Fruit fly (Drosophila melanogaster) whole organism, embryonic: Measurements from ENCODE around the gene Kap3.

ENCODE experiments used
- Asciz ChIP-seq: fragments of 200-800 bp; sonication (Bioruptor generic); optimal IDR thresholded peaks from 2 replicates; lab custom pipeline; 2017; ENCODE audit warnings: missing biosample characterization, mild to moderate bottlenecking, missing genetic modification characterization, missing genetic modification reagents
- Awh ChIP-seq: fragments of 200-800 bp; sonication (Bioruptor generic); IDR thresholded peaks from 2 replicates; pipeline ENCODE4, ENCODE4 v1.3.6; 2022; ENCODE audit warnings: missing biosample characterization, missing genetic modification characterization
- B-H2 ChIP-seq: fragments of 200-800 bp; sonication (Bioruptor generic); optimal IDR thresholded peaks from 2 replicates; lab custom pipeline; 2018; ENCODE audit warnings: missing biosample characterization, mild to moderate bottlenecking, missing genetic modification characterization
- Bdp1 ChIP-seq: fragments of 200-800 bp; sonication (Bioruptor generic); optimal IDR thresholded peaks from 3 replicates; lab custom pipeline; 2016; ENCODE audit warnings: missing biosample characterization, missing genetic modification characterization
- BtbVII ChIP-seq: fragments of 200-800 bp; sonication (Bioruptor generic); optimal IDR thresholded peaks from 3 replicates; lab custom pipeline; 2017; ENCODE audit warnings: missing biosample characterization, mild to moderate bottlenecking, missing genetic modification characterization
- Bteb2 ChIP-seq: fragments of 200-800 bp; sonication (Bioruptor generic); optimal IDR thresholded peaks from 2 replicates; lab custom pipeline; 2016; ENCODE audit warnings: missing biosample characterization, missing genetic modification characterization
- CG10209 ChIP-seq: fragments of 200-800 bp; sonication (Bioruptor generic); optimal IDR thresholded peaks from 3 replicates; lab custom pipeline; 2017; ENCODE audit warnings: missing biosample characterization, mild to moderate bottlenecking, missing genetic modification characterization, missing genetic modification reagents
- CG10543 ChIP-seq: fragments of 200-800 bp; sonication (Bioruptor generic); optimal IDR thresholded peaks from 3 replicates; lab custom pipeline; 2017; ENCODE audit warnings: missing biosample characterization, mild to moderate bottlenecking, missing genetic modification characterization, moderate library complexity
- CG11504 ChIP-seq: fragments of 200-800 bp; sonication (Bioruptor generic); optimal IDR thresholded peaks from 3 replicates; lab custom pipeline; 2019; ENCODE audit warnings: missing biosample characterization, mild to moderate bottlenecking, missing genetic modification characterization, moderate library complexity
- CG14441 ChIP-seq: fragments of 200-800 bp; sonication (Bioruptor generic); IDR thresholded peaks from 2 replicates; pipeline ENCODE4 v1.3.6; 2022; ENCODE audit warnings: missing biosample characterization, missing genetic modification characterization
- CG1647 ChIP-seq: fragments of 200-800 bp; sonication (Bioruptor generic); optimal IDR thresholded peaks from 3 replicates; lab custom pipeline; 2016; ENCODE audit warnings: missing biosample characterization, missing genetic modification characterization
- CG2116 ChIP-seq: fragments of 200-800 bp; sonication (Bioruptor generic); optimal IDR thresholded peaks from 3 replicates; lab custom pipeline; 2018; ENCODE audit warnings: missing biosample characterization, mild to moderate bottlenecking, missing genetic modification characterization
- CG2199 ChIP-seq: fragments of 200-800 bp; sonication (Bioruptor generic); IDR thresholded peaks from 3 replicates; pipeline ENCODE4 v1.3.6; 2022; ENCODE audit warnings: missing biosample characterization, missing genetic modification characterization
- CG30020 ChIP-seq: fragments of 200-800 bp; optimal IDR thresholded peaks from 2 replicates; lab custom pipeline; 2019; ENCODE audit warnings: missing biosample characterization, mild to moderate bottlenecking, missing genetic modification characterization, moderate library complexity
- CG42726 ChIP-seq: fragments of 200-800 bp; sonication (Bioruptor generic); IDR thresholded peaks from 2 replicates; pipeline ENCODE4 v1.3.6; 2022; ENCODE audit warnings: missing biosample characterization, missing genetic modification characterization; ENCODE audit not compliant: partially characterized antibody
- CG6791 ChIP-seq: fragments of 200-800 bp; sonication (Bioruptor generic); IDR thresholded peaks from 3 replicates; pipeline ENCODE4 v1.3.6; 2022; ENCODE audit warnings: missing biosample characterization, missing genetic modification characterization; ENCODE audit not compliant: partially characterized antibody
- CG7963 ChIP-seq: fragments of 200-800 bp; sonication (Bioruptor generic); IDR thresholded peaks from 3 replicates; pipeline ENCODE4 v1.3.6; 2022; ENCODE audit warnings: missing biosample characterization, missing genetic modification characterization; ENCODE audit not compliant: partially characterized antibody
- CG8281 ChIP-seq: fragments of 200-800 bp; sonication (Bioruptor generic); optimal IDR thresholded peaks from 2 replicates; lab custom pipeline; 2018; ENCODE audit warnings: missing biosample characterization, mild to moderate bottlenecking, missing genetic modification characterization, moderate library complexity
- Chrac-16 ChIP-seq: fragments of 200-800 bp; sonication (Bioruptor generic); optimal IDR thresholded peaks from 3 replicates; lab custom pipeline; 2016; ENCODE audit warnings: missing biosample characterization, missing genetic modification characterization
- D19B ChIP-seq: fragments of 200-800 bp; sonication (Bioruptor generic); optimal IDR thresholded peaks from 2 replicates; lab custom pipeline; 2017; ENCODE audit warnings: missing biosample characterization, mild to moderate bottlenecking, missing genetic modification characterization
- Dbx ChIP-seq: fragments of 200-800 bp; sonication (Bioruptor generic); IDR thresholded peaks from 3 replicates; pipeline ENCODE4 v1.3.6; 2022; ENCODE audit warnings: missing biosample characterization, missing genetic modification characterization
- Deaf1 ChIP-seq: fragments of 200-800 bp; optimal IDR thresholded peaks from 3 replicates; lab custom pipeline; 2019; ENCODE audit warnings: missing biosample characterization, mild to moderate bottlenecking, missing genetic modification characterization, moderate library complexity
- Dip3 ChIP-seq: fragments of 200-800 bp; sonication (Bioruptor generic); optimal IDR thresholded peaks from 3 replicates; lab custom pipeline; 2016; ENCODE audit warnings: missing biosample characterization, missing genetic modification characterization
- Drgx ChIP-seq: fragments of 200-800 bp; sonication (Bioruptor generic); IDR thresholded peaks from 2 replicates; pipeline ENCODE4 v1.3.6; 2022; ENCODE audit warnings: missing biosample characterization, missing genetic modification characterization
- HLH54F ChIP-seq: fragments of 200-800 bp; sonication (Bioruptor generic); optimal IDR thresholded peaks from 3 replicates; lab custom pipeline; 2016; ENCODE audit warnings: missing biosample characterization, missing genetic modification characterization
- HLHmδ ChIP-seq: fragments of 200-800 bp; sonication (Bioruptor generic); optimal IDR thresholded peaks from 2 replicates; lab custom pipeline; 2018; ENCODE audit warnings: missing biosample characterization, mild to moderate bottlenecking, missing genetic modification characterization, moderate library complexity
- Hmr ChIP-seq: fragments of 200-800 bp; sonication (Bioruptor generic); optimal IDR thresholded peaks from 3 replicates; lab custom pipeline; 2017; ENCODE audit warnings: mild to moderate bottlenecking, missing biosample characterization, missing genetic modification reagents, missing genetic modification characterization
- Hmx ChIP-seq: fragments of 200-800 bp; sonication (Bioruptor generic); optimal IDR thresholded peaks from 2 replicates; lab custom pipeline; 2016; ENCODE audit warnings: missing biosample characterization, missing genetic modification characterization
- Ravus ChIP-seq: fragments of 200-800 bp; sonication (Bioruptor generic); IDR thresholded peaks from 2 replicates; pipeline ENCODE4 v1.3.6; 2022; ENCODE audit warnings: missing biosample characterization, missing genetic modification characterization
- az2 ChIP-seq: fragments of 200-800 bp; sonication (Bioruptor generic); optimal IDR thresholded peaks from 3 replicates; lab custom pipeline; 2016; ENCODE audit warnings: missing biosample characterization, missing genetic modification characterization
- bcd ChIP-seq: fragments of 200-800 bp; sonication (Bioruptor generic); optimal IDR thresholded peaks from 2 replicates; lab custom pipeline; 2017; ENCODE audit warnings: missing biosample characterization, mild to moderate bottlenecking, missing genetic modification characterization
- bsh ChIP-seq, 2 experiments: fragments of 200-800 bp; sonication (Bioruptor generic); optimal IDR thresholded peaks; 2 replicates each; lab custom pipeline; 2017 to 2018; ENCODE audit warnings: mild to moderate bottlenecking in 2 of 2, missing biosample characterization in 2 of 2, missing genetic modification characterization in 2 of 2, moderate library complexity in 1 of 2
- chn ChIP-seq: fragments of 200-800 bp; sonication (Bioruptor generic); optimal IDR thresholded peaks from 2 replicates; lab custom pipeline; 2016; ENCODE audit warnings: missing biosample characterization, missing genetic modification characterization
- ci ChIP-seq: fragments of 200-800 bp; sonication (Bioruptor generic); IDR thresholded peaks from 3 replicates; pipeline ENCODE4 v1.3.6; 2022; ENCODE audit warnings: missing biosample characterization, missing genetic modification characterization
- eve ChIP-seq, 2 experiments: fragments of >200 bp; optimal IDR thresholded peaks; 2 replicates each; lab custom pipeline; 2017; ENCODE audit warnings: missing biosample characterization in 2 of 2, missing genetic modification characterization in 2 of 2
- hbn ChIP-seq: fragments of 200-800 bp; sonication (Bioruptor generic); IDR thresholded peaks from 2 replicates; pipeline ENCODE4 v1.3.6; 2022; ENCODE audit warnings: missing biosample characterization, missing genetic modification characterization; ENCODE audit not compliant: partially characterized antibody
- lola ChIP-seq, 3 experiments: fragments of >200 bp in 2 of 3; fragments of 200-800 bp in 1 of 3; sonication (Bioruptor generic) in 1 of 3; optimal IDR thresholded peaks; 2 replicates each; lab custom pipeline; 2017 to 2019; ENCODE audit warnings: missing biosample characterization in 3 of 3, missing genetic modification characterization in 3 of 3, mild to moderate bottlenecking in 1 of 3, moderate library complexity in 1 of 3
- lov ChIP-seq, 2 experiments: fragments of 200-800 bp in 1 of 2; fragments of >200 bp in 1 of 2; sonication (Bioruptor generic) in 1 of 2; IDR thresholded peaks in 1 of 2; optimal IDR thresholded peaks in 1 of 2; 2 replicates in 1 of 2; 3 replicates in 1 of 2; pipeline versions ENCODE4 v1.3.6 to Lab custom; 2017 to 2022; ENCODE audit warnings: missing biosample characterization in 1 of 2, missing genetic modification characterization in 1 of 2
- nom ChIP-seq: fragments of 200-800 bp; sonication (Bioruptor generic); optimal IDR thresholded peaks from 2 replicates; lab custom pipeline; 2017; ENCODE audit warnings: missing biosample characterization, missing genetic modification characterization, mild to moderate bottlenecking, moderate library complexity, missing genetic modification reagents
- org-1 ChIP-seq: fragments of 200-800 bp; sonication (Bioruptor generic); optimal IDR thresholded peaks from 2 replicates; lab custom pipeline; 2017; ENCODE audit warnings: missing biosample characterization, missing genetic modification characterization
- pan ChIP-seq, 4 experiments: fragments of >200 bp in 3 of 4; fragments of 200-800 bp in 1 of 4; sonication (Bioruptor generic) in 1 of 4; optimal IDR thresholded peaks in 3 of 4; IDR thresholded peaks in 1 of 4; 2 replicates each; pipeline versions ENCODE4 v1.3.6 to Lab custom; 2017 to 2022; ENCODE audit warnings: missing biosample characterization in 2 of 4, missing genetic modification characterization in 2 of 4, mixed read lengths in 1 of 4
- pb ChIP-seq: fragments of 200-800 bp; sonication (Bioruptor generic); optimal IDR thresholded peaks from 3 replicates; lab custom pipeline; 2016; ENCODE audit warnings: missing biosample characterization, missing genetic modification characterization
- pita ChIP-seq: fragments of 200-800 bp; sonication (Bioruptor generic); optimal IDR thresholded peaks from 2 replicates; lab custom pipeline; 2017; ENCODE audit warnings: missing biosample characterization, mild to moderate bottlenecking, missing genetic modification characterization
- ranshi ChIP-seq: fragments of 200-800 bp; sonication (Bioruptor generic); IDR thresholded peaks from 2 replicates; pipeline ENCODE4 v1.3.6; 2022; ENCODE audit warnings: missing biosample characterization, missing genetic modification characterization
- shn ChIP-seq: fragments of 200-800 bp; sonication (Bioruptor generic); optimal IDR thresholded peaks from 3 replicates; lab custom pipeline; 2016; ENCODE audit warnings: missing biosample characterization, missing genetic modification characterization
- slp2 ChIP-seq: fragments of 200-800 bp; sonication (Bioruptor generic); optimal IDR thresholded peaks from 2 replicates; lab custom pipeline; 2016; ENCODE audit warnings: missing biosample characterization, missing genetic modification characterization
- stwl ChIP-seq: fragments of 200-800 bp; sonication (Bioruptor generic); optimal IDR thresholded peaks from 3 replicates; lab custom pipeline; 2018; ENCODE audit warnings: missing biosample characterization, mild to moderate bottlenecking, missing genetic modification characterization, moderate library complexity
- usp ChIP-seq: fragments of >200 bp; optimal IDR thresholded peaks from 2 replicates; lab custom pipeline; 2017; ENCODE audit warnings: missing biosample characterization, missing genetic modification characterization
- vfl ChIP-seq: fragments of 200-800 bp; sonication (Bioruptor generic); optimal IDR thresholded peaks from 2 replicates; lab custom pipeline; 2016; ENCODE audit warnings: missing biosample characterization, missing genetic modification characterization

Gene Kap3

dm6 chrX:11384023-11384444 lies 44.1 kb upstream of the Kap3 start (continued):
- TF ChIP-seq Deaf1 (tag; lab: Kevin White, UChicago) (peak; percentile 68), usp (GFP tag; lab: Kevin White, UChicago) (no peak), org-1 (peak; percentile 54), HLH54F (GFP tag; lab: Kevin White, UChicago) (peak; percentile 68), Chrac-16 (GFP tag; lab: Kevin White, UChicago) (peak; percentile 50), ranshi (peak; percentile 77), CG8281 (tag; lab: Kevin White, UChicago) (peak; percentile 42), D19B (GFP tag; lab: Kevin White, UChicago) (peak; percentile 36), ci (peak; percentile 77), Awh (GFP tag; lab: Robert Waterston, UW) (peak; percentile 49; the same call in 1 of the 2 replicates), HLHmδ (GFP tag; lab: Kevin White, UChicago) (no peak), CG6791 (GFP tag; lab: Robert Waterston, UW) (no peak), az2 (GFP tag; lab: Kevin White, UChicago) (peak; percentile 21), bcd (GFP tag; lab: Kevin White, UChicago) (peak; percentile 72), stwl (tag; lab: Kevin White, UChicago) (no peak), Dip3 (GFP tag; lab: Kevin White, UChicago) (peak; percentile 71), Bteb2 (GFP tag; lab: Kevin White, UChicago) (peak; percentile 34), BtbVII (GFP tag; lab: Kevin White, UChicago) (peak; percentile 73), Ravus (GFP tag; lab: Robert Waterston, UW) (peak; percentile 38; the same call in 1 of the 2 replicates), CG14441 (peak; percentile 76), chn (GFP tag; lab: Kevin White, UChicago) (peak; percentile 43), CG11504 (tag; lab: Kevin White, UChicago) (peak; percentile 76), vfl (peak; percentile 47), CG10209 (GFP tag; lab: Kevin White, UChicago) (peak; percentile 40), pb (no peak), CG30020 (tag; lab: Kevin White, UChicago) (no peak), CG42726 (no peak), CG2199 (GFP tag; lab: Robert Waterston, UW) (no peak), CG10543 (peak; percentile 62), CG7963 (no peak), Bdp1 (GFP tag; lab: Kevin White, UChicago) (peak; percentile 27), Dbx (peak; percentile 91), CG1647 (GFP tag; lab: Kevin White, UChicago) (peak; percentile 29), Drgx (peak; percentile 66), eve (GFP tag; optimal IDR thresholded peaks at IDR 0.05; lab: Kevin White, UChicago) (no peak), pan (optimal IDR thresholded peaks at IDR 0.05; lab: Kevin White, UChicago) (no peak), pan (GFP tag; optimal IDR thresholded peaks at IDR 0.05 in 1 of 2, IDR thresholded peaks at IDR 0.05 in 1 of 2) (peak in 1 of 2 experiments; percentile 77), lov (optimal IDR thresholded peaks at IDR 0.05; lab: Kevin White, UChicago) (no peak), lov (GFP tag; IDR thresholded peaks at IDR 0.05; lab: Robert Waterston, UW) (no peak), lola (GFP tag; optimal IDR thresholded peaks at IDR 0.05; lab: Kevin White, UChicago) (no peak), Hmr (GFP tag; lab: Kevin White, UChicago) (peak; percentile 86), CG2116 (GFP tag; lab: Kevin White, UChicago) (no peak), pita (GFP tag; lab: Kevin White, UChicago) (no peak), Hmx (GFP tag; lab: Kevin White, UChicago) (no peak), bsh (GFP tag; optimal IDR thresholded peaks at IDR 0.05; lab: Kevin White, UChicago) (no peak), nom (GFP tag; lab: Kevin White, UChicago) (no peak), Asciz (GFP tag; lab: Kevin White, UChicago) (peak; percentile 16), B-H2 (peak; percentile 58), slp2 (GFP tag; lab: Kevin White, UChicago) (peak; percentile 31), shn (GFP tag; lab: Kevin White, UChicago) (no peak), hbn (no peak)
